Fruit fly (Drosophila melanogaster) whole organism, embryonic: ENCODE results near the gene Spps.

Source experiments
- Bgb ChIP-seq: fragments of 200-800 bp; sonication (Bioruptor generic); IDR thresholded peaks from 2 replicates; pipeline ENCODE4 v1.3.6; 2022; ENCODE audit warnings: missing biosample characterization, missing genetic modification characterization; ENCODE audit not compliant: partially characterized antibody
- Blimp-1 ChIP-seq: fragments of 200-800 bp; sonication (Bioruptor generic); optimal IDR thresholded peaks from 3 replicates; lab custom pipeline; 2018; ENCODE audit warnings: missing biosample characterization, missing genetic modification characterization, mild to moderate bottlenecking, moderate library complexity, missing genetic modification reagents
- CG10267 ChIP-seq: fragments of 200-800 bp; sonication (Bioruptor generic); optimal IDR thresholded peaks from 2 replicates; lab custom pipeline; 2018; ENCODE audit warnings: missing biosample characterization, mild to moderate bottlenecking, missing genetic modification characterization, moderate library complexity
- CG10543 ChIP-seq: fragments of 200-800 bp; sonication (Bioruptor generic); optimal IDR thresholded peaks from 3 replicates; lab custom pipeline; 2017; ENCODE audit warnings: missing biosample characterization, mild to moderate bottlenecking, missing genetic modification characterization, moderate library complexity
- CG10565 ChIP-seq: fragments of 200-800 bp; sonication (Bioruptor generic); optimal IDR thresholded peaks from 3 replicates; lab custom pipeline; 2016; ENCODE audit warnings: missing biosample characterization, mild to moderate bottlenecking, missing genetic modification characterization
- CG12236 ChIP-seq: fragments of 200-800 bp; sonication (Bioruptor generic); optimal IDR thresholded peaks from 2 replicates; lab custom pipeline; 2016; ENCODE audit warnings: missing biosample characterization, missing genetic modification characterization
- CG12942 ChIP-seq: fragments of 200-800 bp; sonication (Bioruptor generic); optimal IDR thresholded peaks from 3 replicates; lab custom pipeline; 2016; ENCODE audit warnings: missing biosample characterization, missing genetic modification characterization
- CG14050 ChIP-seq: fragments of 200-800 bp; sonication (Bioruptor generic); IDR thresholded peaks from 3 replicates; pipeline ENCODE4 v1.3.6; 2022; ENCODE audit warnings: missing biosample characterization, missing genetic modification characterization
- CG14710 ChIP-seq: fragments of 200-800 bp; sonication (Bioruptor generic); optimal IDR thresholded peaks from 3 replicates; lab custom pipeline; 2019; ENCODE audit warnings: missing biosample characterization, mild to moderate bottlenecking, missing genetic modification characterization, moderate library complexity
- CG1603 ChIP-seq: fragments of 200-800 bp; sonication (Bioruptor generic); optimal IDR thresholded peaks from 2 replicates; lab custom pipeline; 2019; ENCODE audit warnings: missing biosample characterization, mild to moderate bottlenecking, missing genetic modification characterization, moderate library complexity
- CG17361 ChIP-seq: fragments of 200-800 bp; sonication (Bioruptor generic); IDR thresholded peaks from 3 replicates; pipeline ENCODE4 v1.3.6; 2022; ENCODE audit warnings: missing biosample characterization, missing genetic modification characterization
- CG2678 ChIP-seq: fragments of 200-800 bp; sonication (Bioruptor generic); optimal IDR thresholded peaks from 3 replicates; lab custom pipeline; 2019; ENCODE audit warnings: missing biosample characterization, mild to moderate bottlenecking, missing genetic modification characterization, moderate library complexity
- CG2712 ChIP-seq: fragments of 200-800 bp; optimal IDR thresholded peaks from 3 replicates; lab custom pipeline; 2019; ENCODE audit warnings: missing biosample characterization, mild to moderate bottlenecking, missing genetic modification characterization, moderate library complexity
- CG31388 ChIP-seq: fragments of 200-800 bp; sonication (Bioruptor generic); optimal IDR thresholded peaks from 2 replicates; lab custom pipeline; 2016; ENCODE audit warnings: missing biosample characterization, missing genetic modification characterization
- CG32767 ChIP-seq: fragments of 200-800 bp; sonication (Bioruptor generic); IDR thresholded peaks from 2 replicates; pipeline ENCODE4 v1.3.6; 2022; ENCODE audit warnings: missing biosample characterization, missing genetic modification characterization
- CG3407 ChIP-seq: fragments of 200-800 bp; sonication (Bioruptor generic); optimal IDR thresholded peaks from 2 replicates; lab custom pipeline; 2018; ENCODE audit warnings: missing biosample characterization, mild to moderate bottlenecking, missing genetic modification characterization
- CG42726 ChIP-seq: fragments of 200-800 bp; sonication (Bioruptor generic); IDR thresholded peaks from 2 replicates; pipeline ENCODE4 v1.3.6; 2022; ENCODE audit warnings: missing biosample characterization, missing genetic modification characterization; ENCODE audit not compliant: partially characterized antibody
- CG5180 ChIP-seq: fragments of 200-800 bp; sonication (Bioruptor generic); optimal IDR thresholded peaks from 3 replicates; lab custom pipeline; 2017; ENCODE audit warnings: missing biosample characterization, missing genetic modification characterization, mild to moderate bottlenecking, moderate library complexity, missing genetic modification reagents
- CG7786 ChIP-seq: fragments of 200-800 bp; sonication (Bioruptor generic); optimal IDR thresholded peaks from 2 replicates; lab custom pipeline; 2016; ENCODE audit warnings: missing biosample characterization, missing genetic modification characterization
- CG8281 ChIP-seq: fragments of 200-800 bp; sonication (Bioruptor generic); optimal IDR thresholded peaks from 2 replicates; lab custom pipeline; 2018; ENCODE audit warnings: missing biosample characterization, mild to moderate bottlenecking, missing genetic modification characterization, moderate library complexity
- CG9437 ChIP-seq: fragments of 200-800 bp; sonication (Bioruptor generic); optimal IDR thresholded peaks from 2 replicates; lab custom pipeline; 2018; ENCODE audit warnings: missing biosample characterization, mild to moderate bottlenecking, missing genetic modification characterization
- Camta ChIP-seq: fragments of 200-800 bp; sonication (Bioruptor generic); optimal IDR thresholded peaks from 2 replicates; lab custom pipeline; 2016; ENCODE audit warnings: missing biosample characterization, missing genetic modification characterization
- Chrac-16 ChIP-seq: fragments of 200-800 bp; sonication (Bioruptor generic); optimal IDR thresholded peaks from 3 replicates; lab custom pipeline; 2016; ENCODE audit warnings: missing biosample characterization, missing genetic modification characterization
- Dfd ChIP-seq, 2 experiments: fragments of >200 bp; optimal IDR thresholded peaks; 2 replicates each; lab custom pipeline; 2017; ENCODE audit warnings: missing biosample characterization in 2 of 2, missing genetic modification characterization in 2 of 2
- E2f1 ChIP-seq: fragments of 200-800 bp; sonication (Bioruptor generic); IDR thresholded peaks from 2 replicates; pipeline ENCODE4 v1.3.6; 2022; ENCODE audit warnings: missing biosample characterization, missing genetic modification characterization
- HLH3B ChIP-seq: fragments of 200-800 bp; sonication (Bioruptor generic); IDR thresholded peaks from 2 replicates; pipeline ENCODE4 v1.3.6; 2022; ENCODE audit warnings: missing biosample characterization, missing genetic modification characterization
- HLH4C ChIP-seq: fragments of 200-800 bp; sonication (Bioruptor generic); IDR thresholded peaks from 3 replicates; pipeline ENCODE4 v1.3.6; 2022; ENCODE audit warnings: missing biosample characterization, missing genetic modification characterization; ENCODE audit not compliant: partially characterized antibody
- Hmr ChIP-seq: fragments of 200-800 bp; sonication (Bioruptor generic); optimal IDR thresholded peaks from 3 replicates; lab custom pipeline; 2017; ENCODE audit warnings: mild to moderate bottlenecking, missing biosample characterization, missing genetic modification reagents, missing genetic modification characterization
- Oaz ChIP-seq: fragments of 200-800 bp; sonication (Bioruptor generic); IDR thresholded peaks from 2 replicates; pipeline ENCODE4 v1.3.6; 2022; ENCODE audit warnings: missing biosample characterization, missing genetic modification characterization
- Oli ChIP-seq: fragments of 200-800 bp; sonication (Bioruptor generic); optimal IDR thresholded peaks from 2 replicates; lab custom pipeline; 2018; ENCODE audit warnings: missing biosample characterization, mild to moderate bottlenecking, missing genetic modification characterization, moderate library complexity
- Opbp ChIP-seq: fragments of 200-800 bp; sonication (Bioruptor generic); IDR thresholded peaks from 3 replicates; pipeline ENCODE4 v1.3.6; 2022; ENCODE audit warnings: missing biosample characterization, missing genetic modification characterization; ENCODE audit not compliant: partially characterized antibody
- Ptx1 ChIP-seq: fragments of 200-800 bp; sonication (Bioruptor generic); IDR thresholded peaks from 2 replicates; pipeline ENCODE4 v1.3.6; 2022; ENCODE audit warnings: missing biosample characterization, missing genetic modification characterization
- Scr ChIP-seq: fragments of 200-800 bp; sonication (Bioruptor generic); IDR thresholded peaks from 2 replicates; pipeline ENCODE4 v1.3.6; 2022; ENCODE audit warnings: missing biosample characterization, missing genetic modification characterization; ENCODE audit not compliant: partially characterized antibody
- ap ChIP-seq: fragments of 200-800 bp; sonication (Bioruptor generic); IDR thresholded peaks from 2 replicates; pipeline ENCODE4 v1.3.6; 2022; ENCODE audit warnings: missing biosample characterization, missing genetic modification characterization
- chinmo ChIP-seq: fragments of 200-800 bp; sonication (Bioruptor generic); IDR thresholded peaks from 4 replicates; pipeline ENCODE4 v1.3.6; 2022; ENCODE audit warnings: missing biosample characterization, missing genetic modification characterization; ENCODE audit not compliant: partially characterized antibody
- dati ChIP-seq: fragments of 200-800 bp; sonication (Bioruptor generic); IDR thresholded peaks from 2 replicates; pipeline ENCODE4 v1.3.6; 2022; ENCODE audit warnings: missing biosample characterization, missing genetic modification characterization
- h ChIP-seq: fragments of >200 bp; optimal IDR thresholded peaks from 2 replicates; lab custom pipeline; 2017
- hbn ChIP-seq: fragments of 200-800 bp; sonication (Bioruptor generic); IDR thresholded peaks from 2 replicates; pipeline ENCODE4 v1.3.6; 2022; ENCODE audit warnings: missing biosample characterization, missing genetic modification characterization; ENCODE audit not compliant: partially characterized antibody
- hkb ChIP-seq, 2 experiments: fragments of 200-800 bp in 1 of 2; fragments of >200 bp in 1 of 2; sonication (Bioruptor generic) in 1 of 2; IDR thresholded peaks in 1 of 2; optimal IDR thresholded peaks in 1 of 2; 2 replicates each; pipeline versions ENCODE4 v1.3.6 to Lab custom; 2017 to 2022; ENCODE audit warnings: missing biosample characterization in 1 of 2, missing genetic modification characterization in 1 of 2
- ind ChIP-seq: fragments of 200-800 bp; sonication (Bioruptor generic); optimal IDR thresholded peaks from 3 replicates; lab custom pipeline; 2016; ENCODE audit warnings: missing biosample characterization, missing genetic modification characterization
- insv ChIP-seq, 2 experiments: fragments of 200-800 bp; sonication (Bioruptor generic); optimal IDR thresholded peaks; 3 replicates each; lab custom pipeline; 2016 to 2018; ENCODE audit warnings: missing biosample characterization in 2 of 2, missing genetic modification characterization in 2 of 2
- mld ChIP-seq: fragments of 200-800 bp; sonication (Bioruptor generic); IDR thresholded peaks from 3 replicates; pipeline ENCODE4 v1.3.6; 2022; ENCODE audit warnings: missing biosample characterization, missing genetic modification characterization; ENCODE audit not compliant: partially characterized antibody
- pnt ChIP-seq: fragments of 200-800 bp; sonication (Bioruptor generic); optimal IDR thresholded peaks from 3 replicates; lab custom pipeline; 2016; ENCODE audit warnings: missing biosample characterization, missing genetic modification characterization
- prd ChIP-seq, 3 experiments: fragments of >200 bp in 2 of 3; fragments of 200-800 bp in 1 of 3; sonication (Bioruptor generic) in 1 of 3; optimal IDR thresholded peaks in 2 of 3; IDR thresholded peaks in 1 of 3; 2 replicates in 2 of 3; 3 replicates in 1 of 3; pipeline versions ENCODE4 v1.3.6 to Lab custom; 2017 to 2022; ENCODE audit warnings: missing biosample characterization in 1 of 3, missing genetic modification characterization in 1 of 3
- schlank ChIP-seq: fragments of 200-800 bp; sonication (Bioruptor generic); optimal IDR thresholded peaks from 2 replicates; lab custom pipeline; 2018; ENCODE audit warnings: missing biosample characterization, mild to moderate bottlenecking, missing genetic modification characterization
- sug ChIP-seq: fragments of 200-800 bp; optimal IDR thresholded peaks from 2 replicates; lab custom pipeline; 2019; ENCODE audit warnings: missing biosample characterization, mild to moderate bottlenecking, missing genetic modification characterization, moderate library complexity
- tna ChIP-seq: fragments of 200-800 bp; sonication (Bioruptor generic); IDR thresholded peaks from 2 replicates; pipeline ENCODE4 v1.3.6; 2022; ENCODE audit warnings: missing biosample characterization, missing genetic modification characterization; ENCODE audit not compliant: partially characterized antibody
- toy ChIP-seq: fragments of 200-800 bp; sonication (Bioruptor generic); IDR thresholded peaks from 2 replicates; pipeline ENCODE4 v1.3.6; 2022; ENCODE audit warnings: missing biosample characterization, missing genetic modification characterization
- trem ChIP-seq: fragments of 200-800 bp; optimal IDR thresholded peaks from 3 replicates; lab custom pipeline; 2019; ENCODE audit warnings: missing biosample characterization, mild to moderate bottlenecking, missing genetic modification characterization, moderate library complexity

Spps gene

dm6 chr3R:24188619-24189018 lies 38.1 kb downstream of the Spps start, which contains the start of gene CG5515 (continued):
- TF ChIP-seq CG5180 (no peak), Camta (GFP tag; lab: Kevin White, UChicago) (no peak), Oaz (peak; percentile 83), Bgb (GFP tag; lab: Robert Waterston, UW) (peak; percentile 77), HLH3B (peak; percentile 84), Scr (GFP tag; lab: Robert Waterston, UW) (peak; percentile 61), CG10267 (tag; lab: Kevin White, UChicago) (peak; percentile 59), trem (tag; lab: Kevin White, UChicago) (peak; percentile 54), hbn (peak; percentile 55; the same call in 1 of the 2 replicates), CG7786 (GFP tag; lab: Kevin White, UChicago) (peak; percentile 80), mld (GFP tag; lab: Robert Waterston, UW) (peak; percentile 56; the same call in 1 of the 3 replicates), CG3407 (GFP tag; lab: Kevin White, UChicago) (peak; percentile 36), chinmo (0 out of 4 replicates have a peak, but pooled peaks have one; percentile 30), CG2712 (tag; lab: Kevin White, UChicago) (peak; percentile 81), sug (tag; lab: Kevin White, UChicago) (peak; percentile 74), Ptx1 (peak; percentile 88), CG12236 (GFP tag; lab: Kevin White, UChicago) (peak; percentile 32), tna (GFP tag; lab: Robert Waterston, UW) (peak; percentile 81), ap (GFP tag; lab: Robert Waterston, UW) (peak; percentile 50), CG12942 (peak; percentile 70), CG9437 (peak; percentile 35), pnt (GFP tag; lab: Kevin White, UChicago) (peak; percentile 68), E2f1 (GFP tag; lab: Robert Waterston, UW) (peak; percentile 75), CG32767 (GFP tag; lab: Robert Waterston, UW) (peak; percentile 75; the same call in 1 of the 2 replicates), Blimp-1 (GFP tag; lab: Kevin White, UChicago) (peak; percentile 80), ind (GFP tag; lab: Kevin White, UChicago) (peak; percentile 66), Chrac-16 (GFP tag; lab: Kevin White, UChicago) (peak; percentile 69), Opbp (GFP tag; lab: Robert Waterston, UW) (peak; percentile 69), CG1603 (tag; lab: Kevin White, UChicago) (peak; percentile 86), CG42726 (GFP tag; lab: Robert Waterston, UW) (peak; percentile 53), prd (optimal IDR thresholded peaks at IDR 0.05; lab: Kevin White, UChicago) (no peak), prd (GFP tag; IDR thresholded peaks at IDR 0.05; lab: Robert Waterston, UW) (peak; percentile 84), Oli (tag; lab: Kevin White, UChicago) (peak; percentile 57), CG17361 (peak; percentile 65), Dfd (GFP tag; optimal IDR thresholded peaks at IDR 0.05; lab: Kevin White, UChicago) (no peak), HLH4C (GFP tag; lab: Robert Waterston, UW) (peak; percentile 83), Hmr (GFP tag; lab: Kevin White, UChicago) (no peak), CG31388 (no peak), CG8281 (no peak), toy (GFP tag; lab: Robert Waterston, UW) (no peak), dati (GFP tag; lab: Robert Waterston, UW) (no peak), hkb (optimal IDR thresholded peaks at IDR 0.05; lab: Kevin White, UChicago) (peak; percentile 57), hkb (GFP tag; IDR thresholded peaks at IDR 0.05; lab: Robert Waterston, UW) (peak; percentile 66), CG14050 (GFP tag; lab: Robert Waterston, UW) (peak; percentile 80), CG10543 (GFP tag; lab: Kevin White, UChicago) (peak; percentile 54), CG10565 (GFP tag; lab: Kevin White, UChicago) (no peak), schlank (tag; lab: Kevin White, UChicago) (no peak), CG2678 (tag; lab: Kevin White, UChicago) (no peak), h (lab: Kevin White, UChicago) (no peak), insv (GFP tag; optimal IDR thresholded peaks at IDR 0.05; lab: Kevin White, UChicago) (no peak), CG14710 (tag; lab: Kevin White, UChicago) (peak; percentile 84)
